Worm (Caenorhabditis elegans) whole organism, L1 larva: Measurements from ENCODE around the gene cysl-4.

ENCODE experiments used
- C16A3.4 ChIP-seq: fragments of 150-350 bp; optimal IDR thresholded peaks from 2 replicates; lab custom pipeline; 2014; ENCODE audit warnings: missing biosample characterization, missing genetic modification characterization
- fos-1 ChIP-seq: fragments of 150-350 bp; optimal IDR thresholded peaks from 2 replicates; lab custom pipeline; 2014; ENCODE audit warnings: missing biosample characterization, missing genetic modification characterization
- nhr-12 ChIP-seq: sonication (generic microtip); optimal IDR thresholded peaks from 2 replicates; lab custom pipeline; 2017; ENCODE audit warnings: missing biosample characterization, missing genetic modification characterization
- skn-1 ChIP-seq: fragments of 150-350 bp; optimal IDR thresholded peaks from 2 replicates; lab custom pipeline; 2014; ENCODE audit warnings: missing biosample characterization, missing genetic modification characterization

DNA sequence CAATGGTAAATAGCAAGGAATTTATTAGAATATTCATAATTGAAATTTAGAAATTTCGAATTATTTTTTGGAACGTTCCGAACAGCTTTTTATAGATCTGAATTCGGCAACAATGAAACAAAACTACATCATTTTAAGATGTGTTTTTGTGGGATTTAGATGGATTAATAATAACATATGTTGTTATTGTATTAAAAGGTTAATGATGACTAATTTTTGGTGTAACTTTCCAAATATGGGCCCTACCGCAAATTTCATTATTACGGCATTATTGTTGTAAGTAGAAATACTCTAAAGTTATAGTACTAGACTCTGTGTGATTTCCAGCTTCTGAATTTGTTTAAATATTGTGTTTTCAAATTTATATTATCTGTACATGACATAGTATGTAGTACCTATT lies 9.1 kb downstream of the cysl-4 start, which contains the start of gene F59A7.11:
- TF ChIP-seq skn-1 (tag; lab: Kevin White, UChicago) (no peak), fos-1 (tag; lab: Kevin White, UChicago) (no peak), nhr-12 (tag; lab: Kevin White, UChicago) (no peak), C16A3.4 (tag; lab: Kevin White, UChicago) (no peak)
